Worm (Caenorhabditis elegans) whole organism, L1 larva: ENCODE results near the gene pct-1.

Experiments
- egl-27 ChIP-seq, 2 experiments: fragments of 150-350 bp in 1 of 2; sonication (generic microtip); optimal IDR thresholded peaks; 3 replicates each; lab custom pipeline; 2017 to 2018; ENCODE audit warnings: missing biosample characterization in 2 of 2, missing genetic modification characterization in 2 of 2, missing genetic modification reagents in 2 of 2
- elt-2 ChIP-seq: sonication (generic microtip); optimal IDR thresholded peaks from 2 replicates; lab custom pipeline; 2016; ENCODE audit warnings: missing genetic modification characterization, mild to moderate bottlenecking, inconsistent platforms, missing compliant biosample characterization, missing genetic modification reagents
- lin-35 ChIP-seq, 2 experiments: fragments of 150-350 bp; optimal IDR thresholded peaks; 2 replicates each; lab custom pipeline; 2014; ENCODE audit warnings: missing biosample characterization in 2 of 2, missing genetic modification characterization in 2 of 2, missing genetic modification reagents in 2 of 2
- nhr-11 ChIP-seq: fragments of 150-350 bp; optimal IDR thresholded peaks from 2 replicates; lab custom pipeline; 2014; ENCODE audit warnings: missing biosample characterization, missing genetic modification characterization
- nhr-20 ChIP-seq: sonication (generic microtip); optimal IDR thresholded peaks from 2 replicates; lab custom pipeline; 2016; ENCODE audit warnings: mild to moderate bottlenecking, missing genetic modification characterization, missing compliant biosample characterization
- sptf-1 ChIP-seq: fragments of 150-350 bp; optimal IDR thresholded peaks from 2 replicates; lab custom pipeline; 2014; ENCODE audit warnings: missing biosample characterization, missing genetic modification characterization
- ztf-11 ChIP-seq, 2 experiments: sonication (generic microtip); optimal IDR thresholded peaks; 2 replicates each; lab custom pipeline; 2016 to 2017; ENCODE audit warnings: missing genetic modification characterization in 2 of 2, missing biosample characterization in 1 of 2, missing compliant biosample characterization in 1 of 2

DNA sequence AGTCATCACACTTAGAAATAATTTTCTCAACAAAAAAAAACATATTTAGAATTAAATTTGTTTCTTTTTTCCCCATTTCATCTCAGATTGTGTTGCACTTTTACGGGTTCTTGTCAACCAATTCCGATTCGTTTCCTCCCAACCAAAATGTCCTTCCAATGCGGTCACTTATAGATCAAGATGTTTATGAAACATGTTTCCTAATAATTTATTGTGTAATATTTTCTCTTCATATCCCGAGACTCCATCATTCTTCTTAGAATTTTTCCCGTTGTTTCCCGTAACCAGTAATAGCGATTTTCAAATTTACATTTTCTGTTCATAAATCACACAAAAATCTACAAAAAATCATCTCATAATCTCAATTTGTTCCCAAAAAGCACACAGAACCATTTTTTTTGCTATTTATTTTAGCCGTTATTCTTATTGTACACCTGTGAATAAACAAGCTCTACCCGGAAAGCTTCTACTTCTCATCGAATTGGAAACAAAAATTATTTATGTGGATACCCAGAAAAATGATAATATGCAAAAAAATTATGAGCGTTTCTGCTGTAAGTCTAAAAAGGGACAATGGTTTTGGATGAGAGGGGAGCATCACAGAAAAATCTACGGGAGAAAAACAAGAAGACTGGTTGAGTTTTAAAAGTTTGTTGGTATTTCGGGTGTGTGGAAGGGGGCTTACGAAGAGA, 12.3 kb downstream of the pct-1 start:
- TF ChIP-seq lin-35 (GFP tag; optimal IDR thresholded peaks at IDR 0.05; lab: Kevin White, UChicago): no peak
- no peak for TF ChIP-seq nhr-11 (tag; lab: Kevin White, UChicago)
- TF ChIP-seq egl-27 (tag; optimal IDR thresholded peaks at IDR 0.05; lab: Kevin White, UChicago): no peak
- no peak for TF ChIP-seq ztf-11 (tag; optimal IDR thresholded peaks at IDR 0.05; lab: Kevin White, UChicago)
- TF ChIP-seq sptf-1 (tag; lab: Kevin White, UChicago): no peak
- TF ChIP-seq elt-2 (tag; lab: Kevin White, UChicago): no peak
- no peak for TF ChIP-seq nhr-20 (tag; lab: Kevin White, UChicago)
